Worm (Caenorhabditis elegans) whole organism, young adult: Measurements from ENCODE around the gene sri-19.

Experiments used
- F10E7.11 ChIP-seq: sonication (generic microtip); optimal IDR thresholded peaks from 2 replicates; lab custom pipeline; 2017; ENCODE audit warnings: mild to moderate bottlenecking, missing genetic modification characterization, moderate library complexity, missing compliant biosample characterization
- F49E8.2 ChIP-seq: sonication (generic microtip); optimal IDR thresholded peaks from 3 replicates; lab custom pipeline; 2017; ENCODE audit warnings: missing genetic modification characterization, mild to moderate bottlenecking, missing compliant biosample characterization, antibody characterized with exemption, moderate library complexity; ENCODE audit not compliant: insufficient read depth
- F52B5.7 ChIP-seq: sonication (generic microtip); optimal IDR thresholded peaks from 2 replicates; lab custom pipeline; 2016; ENCODE audit warnings: mild to moderate bottlenecking, missing genetic modification characterization, missing compliant biosample characterization
- F55B11.4 ChIP-seq: sonication (generic microtip); optimal IDR thresholded peaks from 2 replicates; lab custom pipeline; 2016; ENCODE audit warnings: missing compliant biosample characterization, missing genetic modification characterization, borderline replicate concordance; ENCODE audit not compliant: insufficient read depth
- T07F8.4 ChIP-seq: sonication (generic microtip); optimal IDR thresholded peaks from 2 replicates; lab custom pipeline; 2016; ENCODE audit warnings: mild to moderate bottlenecking, missing genetic modification characterization, moderate library complexity, missing compliant biosample characterization
- aptf-3 ChIP-seq: fragments of 200-800 bp; sonication (Bioruptor generic); IDR thresholded peaks from 2 replicates; pipeline ENCODE4 v1.3.6; 2022; ENCODE audit warnings: missing genetic modification characterization, missing compliant biosample characterization
- atf-7 ChIP-seq: sonication (generic microtip); optimal IDR thresholded peaks from 2 replicates; lab custom pipeline; 2017; ENCODE audit warnings: mild to moderate bottlenecking, missing genetic modification characterization, missing compliant biosample characterization
- ceh-100 ChIP-seq: fragments of 200-800 bp; sonication (Bioruptor generic); IDR thresholded peaks from 2 replicates; pipeline ENCODE4 v1.3.6; 2022; ENCODE audit warnings: missing genetic modification reagents, missing genetic modification characterization, missing compliant biosample characterization
- ceh-40 ChIP-seq: fragments of 200-800 bp; sonication (Bioruptor generic); IDR thresholded peaks from 2 replicates; pipeline ENCODE4 v1.3.6; 2022; ENCODE audit warnings: missing genetic modification characterization, missing compliant biosample characterization
- dpl-1 ChIP-seq: fragments of 150-350 bp; optimal IDR thresholded peaks from 2 replicates; lab custom pipeline; 2014; ENCODE audit warnings: missing biosample characterization, missing genetic modification reagents, missing genetic modification characterization
- efl-1 ChIP-seq: fragments of 150-350 bp; optimal IDR thresholded peaks from 2 replicates; lab custom pipeline; 2014; ENCODE audit warnings: missing biosample characterization, missing genetic modification reagents, missing genetic modification characterization
- egl-18 ChIP-seq: fragments of 200-800 bp; sonication (Bioruptor generic); IDR thresholded peaks from 2 replicates; pipeline ENCODE4 v1.3.6; 2022; ENCODE audit warnings: missing genetic modification reagents, missing genetic modification characterization, missing compliant biosample characterization
- ets-4 ChIP-seq: fragments of 200-800 bp; sonication (Bioruptor generic); optimal IDR thresholded peaks from 2 replicates; lab custom pipeline; 2018; ENCODE audit warnings: mild to moderate bottlenecking, missing genetic modification characterization, missing compliant biosample characterization
- fkh-3 ChIP-seq: sonication (generic microtip); optimal IDR thresholded peaks from 2 replicates; lab custom pipeline; 2016; ENCODE audit warnings: mild to moderate bottlenecking, missing genetic modification characterization, missing compliant biosample characterization
- gei-17 ChIP-seq: fragments of 200-800 bp; sonication (Bioruptor generic); optimal IDR thresholded peaks from 2 replicates; lab custom pipeline; 2018; ENCODE audit warnings: mild to moderate bottlenecking, missing genetic modification characterization, missing compliant biosample characterization
- lir-1 ChIP-seq: fragments of 200-800 bp; sonication (Bioruptor generic); conservative IDR thresholded peaks from 2 replicates; pipeline ENCODE4 v1.3.6; 2022; ENCODE audit warnings: missing genetic modification reagents, missing genetic modification characterization, missing compliant biosample characterization
- madf-6 ChIP-seq: fragments of 200-800 bp; sonication (Bioruptor generic); IDR thresholded peaks from 2 replicates; pipeline ENCODE4 v1.3.6; 2022; ENCODE audit warnings: missing genetic modification reagents, missing genetic modification characterization, missing compliant biosample characterization
- mcd-1 ChIP-seq: fragments of 200-800 bp; sonication (Bioruptor generic); IDR thresholded peaks from 2 replicates; pipeline ENCODE4 v1.3.6; 2022; ENCODE audit warnings: missing genetic modification reagents, missing genetic modification characterization, missing compliant biosample characterization
- nfya-1 ChIP-seq: sonication (generic microtip); optimal IDR thresholded peaks from 2 replicates; lab custom pipeline; 2017; ENCODE audit warnings: antibody characterized with exemption, missing compliant biosample characterization, missing genetic modification characterization, borderline replicate concordance; ENCODE audit not compliant: insufficient read depth
- nfya-2 ChIP-seq: fragments of 200-800 bp; sonication (Bioruptor generic); IDR thresholded peaks from 2 replicates; pipeline ENCODE4 v1.3.6; 2022; ENCODE audit warnings: missing genetic modification reagents, missing genetic modification characterization, missing compliant biosample characterization
- nfyb-1 ChIP-seq: fragments of 200-800 bp; sonication (Bioruptor generic); IDR thresholded peaks from 2 replicates; pipeline ENCODE4 v1.3.6; 2022; ENCODE audit warnings: missing genetic modification reagents, missing genetic modification characterization, missing compliant biosample characterization
- nhr-120 ChIP-seq: fragments of 200-800 bp; sonication (Bioruptor generic); IDR thresholded peaks from 2 replicates; pipeline ENCODE4 v1.3.6; 2022; ENCODE audit warnings: missing genetic modification characterization, missing compliant biosample characterization
- nhr-179 ChIP-seq: sonication (generic microtip); optimal IDR thresholded peaks from 2 replicates; lab custom pipeline; 2016; ENCODE audit warnings: mild to moderate bottlenecking, missing genetic modification characterization, missing compliant biosample characterization
- nhr-80 ChIP-seq: sonication (generic microtip); optimal IDR thresholded peaks from 2 replicates; lab custom pipeline; 2016; ENCODE audit warnings: missing genetic modification characterization, missing compliant biosample characterization
- nhr-90 ChIP-seq: sonication (generic microtip); optimal IDR thresholded peaks from 2 replicates; lab custom pipeline; 2016; ENCODE audit warnings: missing genotype, mild to moderate bottlenecking, missing genetic modification characterization, missing compliant biosample characterization
- rcor-1 ChIP-seq: fragments of 200-800 bp; sonication (Bioruptor generic); IDR thresholded peaks from 2 replicates; pipeline ENCODE4 v1.3.6; 2022; ENCODE audit warnings: missing genetic modification reagents, missing genetic modification characterization, missing compliant biosample characterization
- rec-8 ChIP-seq, 2 experiments: sonication (generic microtip); optimal IDR thresholded peaks; 2 replicates each; lab custom pipeline; 2016; ENCODE audit warnings: mild to moderate bottlenecking in 2 of 2, missing genetic modification characterization in 2 of 2, missing genetic modification reagents in 2 of 2, missing genotype in 2 of 2, missing biosample characterization in 1 of 2, missing compliant biosample characterization in 1 of 2, moderate library complexity in 1 of 2
- snpc-1.1 ChIP-seq: sonication (generic microtip); optimal IDR thresholded peaks from 2 replicates; lab custom pipeline; 2017; ENCODE audit warnings: missing genetic modification characterization, mild to moderate bottlenecking, missing compliant biosample characterization, antibody characterized with exemption, moderate library complexity, missing genotype, missing genetic modification reagents; ENCODE audit not compliant: insufficient read depth
- snpc-1.3 ChIP-seq: sonication (generic microtip); optimal IDR thresholded peaks from 2 replicates; lab custom pipeline; 2017; ENCODE audit warnings: missing genetic modification characterization, mild to moderate bottlenecking, missing compliant biosample characterization, antibody characterized with exemption, moderate library complexity, missing genotype, missing genetic modification reagents; ENCODE audit not compliant: insufficient read depth
- tbx-9 ChIP-seq: sonication (generic microtip); optimal IDR thresholded peaks from 2 replicates; lab custom pipeline; 2016; ENCODE audit warnings: borderline replicate concordance, missing genetic modification characterization, inconsistent platforms, missing compliant biosample characterization
- tlf-1 ChIP-seq: fragments of 200-800 bp; sonication (Bioruptor generic); optimal IDR thresholded peaks from 2 replicates; lab custom pipeline; 2018; ENCODE audit warnings: mild to moderate bottlenecking, missing genetic modification characterization, missing compliant biosample characterization
- zim-3 ChIP-seq: sonication (generic microtip); optimal IDR thresholded peaks from 2 replicates; lab custom pipeline; 2017; ENCODE audit warnings: mild to moderate bottlenecking, missing genetic modification characterization, moderate library complexity, missing compliant biosample characterization
- ztf-3 ChIP-seq: fragments of 200-800 bp; sonication (Bioruptor generic); optimal IDR thresholded peaks from 2 replicates; lab custom pipeline; 2018; ENCODE audit warnings: mild to moderate bottlenecking, missing genetic modification characterization, missing compliant biosample characterization

Gene sri-19

DNA sequence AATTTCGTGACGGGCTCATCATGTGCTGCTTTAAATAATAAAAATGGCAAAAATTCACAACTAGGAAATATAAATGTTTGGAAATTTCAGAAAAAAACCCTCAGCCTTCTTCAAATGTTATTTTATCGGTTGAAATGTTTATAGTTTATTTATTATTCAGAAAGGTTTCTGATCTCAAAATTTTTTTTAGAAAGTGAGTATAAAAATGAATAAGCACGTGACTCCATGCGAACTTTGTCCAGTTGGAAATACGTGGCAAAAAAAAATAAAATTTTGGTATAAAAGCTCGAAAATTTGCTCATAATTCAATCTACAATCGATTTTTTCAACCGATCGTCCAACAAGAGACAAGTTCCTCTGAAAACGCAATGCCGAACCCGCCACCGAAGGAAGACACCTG, 8.7 kb upstream of the sri-19 start, which contains the start of gene nsph-3.1:
TSS of gene nsph-3.1 (plus strand) at position 301 of the 400 bp plus-strand sequence.
- TF ChIP-seq rec-8 (tag; optimal IDR thresholded peaks at IDR 0.05; lab: Kevin White, UChicago) (no peak), nhr-179 (tag; lab: Kevin White, UChicago) (no peak), ets-4 (GFP tag; lab: Kevin White, UChicago) (no peak), F49E8.2 (tag; lab: Kevin White, UChicago) (no peak), ceh-100 (GFP tag; lab: Robert Waterston, UW) (no peak), nfyb-1 (no peak), rcor-1 (GFP tag; lab: Robert Waterston, UW) (no peak), F52B5.7 (tag; lab: Kevin White, UChicago) (no peak), snpc-1.1 (tag; lab: Kevin White, UChicago) (no peak), tbx-9 (tag; lab: Kevin White, UChicago) (no peak), lir-1 (GFP tag; lab: Robert Waterston, UW) (no peak), egl-18 (GFP tag; lab: Robert Waterston, UW) (no peak)

DNA sequence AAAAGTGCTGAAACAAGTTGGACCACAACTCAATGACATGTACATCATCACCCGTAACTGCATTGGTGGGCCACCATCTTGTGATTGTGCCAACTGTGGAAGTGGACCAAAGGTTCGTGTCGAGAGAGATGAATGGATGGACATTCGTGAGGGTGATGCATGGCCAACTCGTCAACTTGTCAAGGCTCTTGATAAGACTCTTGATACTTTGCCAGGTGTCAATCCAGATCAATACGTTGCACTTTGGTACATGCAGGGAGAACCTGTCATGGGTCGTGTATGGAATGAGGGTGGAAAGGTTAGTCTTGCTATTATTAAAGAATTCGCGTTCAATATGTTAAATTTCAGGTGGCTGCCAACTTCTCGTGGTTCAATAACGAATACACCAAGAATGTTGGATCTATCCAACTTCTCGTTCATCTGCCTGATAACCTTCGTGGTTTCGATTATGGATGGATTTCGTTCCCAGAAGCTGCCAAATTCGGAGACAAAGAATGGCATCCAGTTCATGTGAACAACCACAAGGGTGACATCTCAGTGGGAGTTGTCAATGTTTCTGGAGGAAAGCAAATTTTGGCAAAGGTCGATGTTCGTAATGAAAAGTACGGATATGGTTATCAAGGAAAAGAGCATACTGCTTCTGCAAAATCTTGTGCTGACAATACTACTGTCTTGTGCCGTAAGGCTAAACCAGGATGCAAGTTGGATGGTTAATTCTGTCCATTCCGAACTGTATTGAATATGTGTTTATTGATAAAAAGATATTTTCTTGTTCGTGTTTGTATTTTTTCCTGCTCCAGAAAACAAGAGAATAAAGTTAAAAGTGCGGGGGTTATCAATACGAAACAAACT, 7.6 kb upstream of the sri-19 start:
- TF ChIP-seq fkh-3 (no peak), mcd-1 (no peak), nhr-80 (tag; lab: Kevin White, UChicago) (no peak), atf-7 (tag; lab: Kevin White, UChicago) (no peak), ztf-3 (GFP tag; lab: Kevin White, UChicago) (no peak), nhr-120 (GFP tag; lab: Robert Waterston, UW) (no peak), F10E7.11 (tag; lab: Kevin White, UChicago) (no peak), snpc-1.3 (tag; lab: Kevin White, UChicago) (no peak), nfya-1 (tag; lab: Kevin White, UChicago) (peak; percentile 54), zim-3 (peak; percentile 59), madf-6 (no peak), F55B11.4 (tag; lab: Kevin White, UChicago) (no peak), efl-1 (GFP tag; lab: Kevin White, UChicago) (no peak), nhr-90 (tag; lab: Kevin White, UChicago) (no peak), ceh-40 (GFP tag; lab: Robert Waterston, UW) (no peak), T07F8.4 (tag; lab: Kevin White, UChicago) (no peak), tlf-1 (GFP tag; lab: Kevin White, UChicago) (no peak)
- TF ChIP-seq, all 124 proteins: peak for 2

DNA sequence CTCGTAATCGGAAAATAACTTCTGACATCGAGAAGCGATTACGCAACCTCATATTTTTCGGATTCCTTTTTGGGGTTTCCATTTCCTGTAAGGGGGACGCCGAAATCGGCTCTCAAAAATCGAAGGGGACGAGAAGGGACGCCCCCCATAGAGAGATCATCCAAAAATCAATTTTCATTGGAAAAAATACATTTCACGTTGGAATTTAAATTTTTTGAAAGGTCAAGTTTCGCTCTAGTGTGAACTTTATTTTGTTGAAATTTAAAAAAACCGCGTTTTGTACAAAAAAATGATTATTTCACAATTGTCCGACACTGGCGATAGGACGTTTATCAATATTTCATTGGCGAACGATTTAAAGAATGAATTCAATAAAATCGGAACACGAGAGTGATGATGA, 6.2 kb upstream of the sri-19 start, which contains the start of gene Y69E1A.3:
TSS of gene Y69E1A.3 (plus strand) at position 301 of the 400 bp plus-strand sequence.
- no peak for TF ChIP-seq aptf-3 (GFP tag; lab: Robert Waterston, UW)
- TF ChIP-seq dpl-1 (GFP tag; lab: Kevin White, UChicago): no peak
- TF ChIP-seq rcor-1 (GFP tag; lab: Robert Waterston, UW): no peak
- no peak for TF ChIP-seq gei-17 (GFP tag; lab: Kevin White, UChicago)
- TF ChIP-seq tbx-9 (tag; lab: Kevin White, UChicago): no peak
- TF ChIP-seq nfya-2 (GFP tag; lab: Robert Waterston, UW): no peak
- TF ChIP-seq, all 124 proteins: peak for 0
